Fruit fly (Drosophila melanogaster): ENCODE measurements around the gene Rtc1.

DNA sequence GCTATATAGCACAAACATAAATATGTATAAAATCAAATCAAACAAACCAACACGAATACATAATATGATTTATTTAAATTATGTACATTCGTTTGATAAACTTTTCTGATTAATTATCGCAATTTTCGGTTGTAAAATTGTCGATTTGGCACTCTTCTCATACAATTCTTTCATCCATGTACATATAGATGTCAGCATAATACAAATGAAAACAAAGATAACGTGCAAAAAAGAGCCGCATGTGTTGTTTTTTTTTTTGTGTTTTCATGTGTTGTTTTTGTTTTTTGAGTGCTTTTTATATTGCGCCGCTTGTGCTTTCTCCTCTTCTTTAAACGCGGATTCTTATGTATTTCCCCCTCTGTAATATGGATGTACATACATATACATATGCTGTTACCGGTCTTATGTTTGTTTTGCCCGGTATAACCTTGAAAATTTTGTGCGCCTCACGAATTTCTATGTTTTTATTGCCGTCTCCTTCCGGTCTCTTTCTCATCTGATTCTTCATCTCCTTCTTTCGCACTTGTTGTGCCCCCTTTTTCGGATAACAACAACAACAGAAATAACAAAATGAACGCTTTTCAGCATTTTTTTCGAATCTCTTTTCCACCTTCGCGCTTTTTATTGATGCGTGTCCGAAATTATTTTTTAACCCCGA is 3.7 kb upstream of the Rtc1 start:
- no peak for TF ChIP-seq cyc (GFP tag; optimal IDR thresholded peaks at IDR 0.05)
- no peak for TF ChIP-seq Smox (GFP tag; optimal IDR thresholded peaks at IDR 0.05)
- TF ChIP-seq CG9139 (GFP tag; optimal IDR thresholded peaks at IDR 0.05), result no peak
